Worm (Caenorhabditis elegans) whole organism, L1 larva: Measurements from ENCODE around the gene srh-206.

ENCODE experiments used
- F16B12.6 ChIP-seq: fragments of 150-350 bp; optimal IDR thresholded peaks from 2 replicates; lab custom pipeline; 2014; ENCODE audit warnings: missing biosample characterization, missing genetic modification characterization
- Y116A8C.19 ChIP-seq: sonication (generic microtip); optimal IDR thresholded peaks from 2 replicates; lab custom pipeline; 2016; ENCODE audit warnings: missing compliant biosample characterization, missing genetic modification characterization, borderline replicate concordance
- aha-1 ChIP-seq: fragments of 150-350 bp; optimal IDR thresholded peaks from 2 replicates; lab custom pipeline; 2014; ENCODE audit warnings: missing biosample characterization, missing genetic modification characterization
- alr-1 ChIP-seq: fragments of 200-800 bp; sonication (Bioruptor generic); optimal IDR thresholded peaks from 2 replicates; lab custom pipeline; 2018; ENCODE audit warnings: borderline replicate concordance, mild to moderate bottlenecking, missing genetic modification characterization, missing compliant biosample characterization
- ama-1 ChIP-seq: fragments of 150-350 bp; optimal IDR thresholded peaks from 2 replicates; lab custom pipeline; 2014
- blmp-1 ChIP-seq: fragments of 150-350 bp; optimal IDR thresholded peaks from 2 replicates; lab custom pipeline; 2014; ENCODE audit warnings: missing biosample characterization, missing genetic modification characterization
- ceh-82 ChIP-seq, 3 experiments: fragments of 150-350 bp in 1 of 3; sonication (generic microtip) in 2 of 3; optimal IDR thresholded peaks; 2 replicates each; lab custom pipeline; 2014 to 2017; ENCODE audit warnings: missing biosample characterization in 3 of 3, missing genetic modification characterization in 3 of 3
- ceh-88 ChIP-seq: fragments of 200-800 bp; sonication (Bioruptor generic); IDR thresholded peaks from 2 replicates; pipeline ENCODE4 v1.3.6; 2022; ENCODE audit warnings: missing genetic modification characterization, missing compliant biosample characterization
- ces-1 ChIP-seq: fragments of 150-350 bp; optimal IDR thresholded peaks from 2 replicates; lab custom pipeline; 2014; ENCODE audit warnings: missing biosample characterization, missing genetic modification reagents, missing genetic modification characterization
- fkh-8 ChIP-seq: sonication (generic microtip); optimal IDR thresholded peaks from 2 replicates; lab custom pipeline; 2016; ENCODE audit warnings: mild to moderate bottlenecking, missing genetic modification characterization, missing compliant biosample characterization
- fos-1 ChIP-seq: fragments of 150-350 bp; optimal IDR thresholded peaks from 2 replicates; lab custom pipeline; 2014; ENCODE audit warnings: missing biosample characterization, missing genetic modification characterization
- grh-1 ChIP-seq: fragments of 200-800 bp; sonication (Bioruptor generic); IDR thresholded peaks from 2 replicates; pipeline ENCODE4 v1.3.6; 2022; ENCODE audit warnings: missing genetic modification reagents, missing genetic modification characterization, missing compliant biosample characterization
- hlh-17 ChIP-seq: fragments of 200-800 bp; sonication (Bioruptor generic); optimal IDR thresholded peaks from 2 replicates; lab custom pipeline; 2018; ENCODE audit warnings: missing genetic modification characterization, mild to moderate bottlenecking, missing compliant biosample characterization, moderate library complexity, borderline replicate concordance
- hlh-4 ChIP-seq: sonication (generic microtip); optimal IDR thresholded peaks from 2 replicates; lab custom pipeline; 2016; ENCODE audit warnings: mild to moderate bottlenecking, missing genetic modification characterization, missing compliant biosample characterization
- hpl-2 ChIP-seq: fragments of 150-350 bp; optimal IDR thresholded peaks from 2 replicates; lab custom pipeline; 2014; ENCODE audit warnings: missing biosample characterization, missing genetic modification reagents, missing genetic modification characterization
- jun-1 ChIP-seq: fragments of 150-350 bp; optimal IDR thresholded peaks from 2 replicates; lab custom pipeline; 2014; ENCODE audit warnings: missing biosample characterization, missing genetic modification reagents, missing genetic modification characterization
- lin-13 ChIP-seq: fragments of 150-350 bp; optimal IDR thresholded peaks from 2 replicates; lab custom pipeline; 2014; ENCODE audit warnings: missing biosample characterization, missing genetic modification reagents, missing genetic modification characterization
- lin-14 ChIP-seq: fragments of 200-800 bp; sonication (Bioruptor generic); optimal IDR thresholded peaks from 2 replicates; lab custom pipeline; 2018; ENCODE audit warnings: mild to moderate bottlenecking, missing genetic modification characterization, moderate library complexity, missing compliant biosample characterization
- lin-35 ChIP-seq, 2 experiments: fragments of 150-350 bp; optimal IDR thresholded peaks; 2 replicates each; lab custom pipeline; 2014; ENCODE audit warnings: missing biosample characterization in 2 of 2, missing genetic modification characterization in 2 of 2, missing genetic modification reagents in 2 of 2
- mab-9 ChIP-seq: fragments of 200-800 bp; sonication (Bioruptor generic); IDR thresholded peaks from 2 replicates; pipeline ENCODE4 v1.3.6; 2022; ENCODE audit warnings: missing genetic modification reagents, missing genetic modification characterization, missing compliant biosample characterization
- mef-2 ChIP-seq: fragments of 150-350 bp; optimal IDR thresholded peaks from 2 replicates; lab custom pipeline; 2014; ENCODE audit warnings: missing biosample characterization, missing genetic modification characterization
- mep-1 ChIP-seq: fragments of 150-350 bp; optimal IDR thresholded peaks from 2 replicates; lab custom pipeline; 2014; ENCODE audit warnings: missing biosample characterization, missing genetic modification characterization
- nhr-19 ChIP-seq: fragments of 200-800 bp; sonication (Bioruptor generic); conservative IDR thresholded peaks from 2 replicates; pipeline ENCODE4 v1.3.6; 2022; ENCODE audit warnings: missing genetic modification characterization, missing compliant biosample characterization
- nhr-20 ChIP-seq: sonication (generic microtip); optimal IDR thresholded peaks from 2 replicates; lab custom pipeline; 2016; ENCODE audit warnings: mild to moderate bottlenecking, missing genetic modification characterization, missing compliant biosample characterization
- nhr-237 ChIP-seq: fragments of 150-350 bp; optimal IDR thresholded peaks from 2 replicates; lab custom pipeline; 2014; ENCODE audit warnings: missing biosample characterization, missing genetic modification characterization
- nhr-28 ChIP-seq: fragments of 150-350 bp; optimal IDR thresholded peaks from 2 replicates; lab custom pipeline; 2014; ENCODE audit warnings: missing biosample characterization, missing genetic modification characterization
- nhr-47 ChIP-seq: sonication (generic microtip); optimal IDR thresholded peaks from 2 replicates; lab custom pipeline; 2016; ENCODE audit warnings: mild to moderate bottlenecking, missing genetic modification characterization, moderate library complexity, missing compliant biosample characterization
- nhr-77 ChIP-seq: fragments of 150-350 bp; optimal IDR thresholded peaks from 2 replicates; lab custom pipeline; 2014; ENCODE audit warnings: missing biosample characterization, missing genetic modification characterization
- nhr-84 ChIP-seq: sonication (generic microtip); optimal IDR thresholded peaks from 2 replicates; lab custom pipeline; 2017; ENCODE audit warnings: missing biosample characterization, missing genetic modification characterization
- nhr-90 ChIP-seq: sonication (generic microtip); optimal IDR thresholded peaks from 2 replicates; lab custom pipeline; 2016; ENCODE audit warnings: mild to moderate bottlenecking, missing genetic modification characterization, missing compliant biosample characterization; ENCODE audit not compliant: poor library complexity
- skn-1 ChIP-seq: fragments of 150-350 bp; optimal IDR thresholded peaks from 2 replicates; lab custom pipeline; 2014; ENCODE audit warnings: missing biosample characterization, missing genetic modification characterization
- snpc-4 ChIP-seq: fragments of 150-350 bp; optimal IDR thresholded peaks from 2 replicates; lab custom pipeline; 2014; ENCODE audit warnings: missing biosample characterization, missing genetic modification characterization
- sptf-1 ChIP-seq: fragments of 150-350 bp; optimal IDR thresholded peaks from 2 replicates; lab custom pipeline; 2014; ENCODE audit warnings: missing biosample characterization, missing genetic modification characterization
- swsn-7 ChIP-seq: sonication (generic microtip); optimal IDR thresholded peaks from 2 replicates; lab custom pipeline; 2016; ENCODE audit warnings: missing genetic modification characterization, missing compliant biosample characterization
- unc-30 ChIP-seq: sonication (generic microtip); optimal IDR thresholded peaks from 2 replicates; lab custom pipeline; 2017; ENCODE audit warnings: missing biosample characterization, missing genetic modification characterization
- unc-62 ChIP-seq: fragments of 150-350 bp; optimal IDR thresholded peaks from 2 replicates; lab custom pipeline; 2014; ENCODE audit warnings: missing biosample characterization, missing genetic modification reagents, missing genetic modification characterization
- xbp-1 ChIP-seq: sonication (generic microtip); optimal IDR thresholded peaks from 2 replicates; lab custom pipeline; 2016; ENCODE audit warnings: missing genetic modification characterization, missing compliant biosample characterization
- ztf-11 ChIP-seq, 2 experiments: sonication (generic microtip); optimal IDR thresholded peaks; 2 replicates each; lab custom pipeline; 2016 to 2017; ENCODE audit warnings: missing genetic modification characterization in 2 of 2, missing biosample characterization in 1 of 2, missing compliant biosample characterization in 1 of 2
- ztf-4 ChIP-seq: fragments of 150-350 bp; optimal IDR thresholded peaks from 2 replicates; lab custom pipeline; 2014; ENCODE audit warnings: missing biosample characterization, missing genetic modification characterization

srh-206 gene

ce11 chrV:16954766-16955165 is at the start of gene srh-206:
Gene srh-206, minus strand, starts transcription at chrV:16954866.
- TF ChIP-seq alr-1 (tag; lab: Kevin White, UChicago): no peak
- TF ChIP-seq nhr-77 (tag; lab: Kevin White, UChicago): no peak
- no peak for TF ChIP-seq ztf-11 (tag; optimal IDR thresholded peaks at IDR 0.05; lab: Kevin White, UChicago)
- TF ChIP-seq mep-1 (tag; lab: Kevin White, UChicago): no peak
- TF ChIP-seq nhr-28: no peak
- no peak for TF ChIP-seq unc-30

ce11 chrV:17001167-17001566 is 46.5 kb upstream of the srh-206 start, which contains the start of gene sri-9:
Gene sri-9, plus strand, starts transcription at chrV:17001467.
- TF ChIP-seq unc-62 (GFP tag; lab: Kevin White, UChicago) (no peak), mab-9 (GFP tag; lab: Robert Waterston, UW) (no peak), F16B12.6 (tag; lab: Kevin White, UChicago) (no peak), ceh-88 (GFP tag; lab: Robert Waterston, UW) (no peak), swsn-7 (tag; lab: Kevin White, UChicago) (no peak), lin-14 (GFP tag; lab: Kevin White, UChicago) (no peak), snpc-4 (tag; lab: Kevin White, UChicago) (no peak), ztf-4 (no peak), hlh-4 (no peak), hlh-17 (GFP tag; lab: Kevin White, UChicago) (no peak), aha-1 (tag; lab: Kevin White, UChicago) (no peak)

- TF ChIP-seq jun-1 (tag; lab: Kevin White, UChicago) (no peak), sptf-1 (tag; lab: Kevin White, UChicago) (no peak), grh-1 (GFP tag; lab: Robert Waterston, UW) (no peak), alr-1 (tag; lab: Kevin White, UChicago) (no peak), ceh-82 (tag; optimal IDR thresholded peaks at IDR 0.05; lab: Kevin White, UChicago) (no peak), hlh-4 (no peak), blmp-1 (tag; lab: Kevin White, UChicago) (no peak), xbp-1 (tag; lab: Kevin White, UChicago) (no peak), Y116A8C.19 (tag; lab: Kevin White, UChicago) (no peak), ces-1 (GFP tag; lab: Kevin White, UChicago) (no peak), nhr-47 (tag; lab: Kevin White, UChicago) (no peak), ama-1 (no peak)
- TF ChIP-seq, all 84 proteins: peak for 0
These were observed 46.0 kb upstream of the srh-206 start for ce11 chrV:17000635-17001034.

DNA sequence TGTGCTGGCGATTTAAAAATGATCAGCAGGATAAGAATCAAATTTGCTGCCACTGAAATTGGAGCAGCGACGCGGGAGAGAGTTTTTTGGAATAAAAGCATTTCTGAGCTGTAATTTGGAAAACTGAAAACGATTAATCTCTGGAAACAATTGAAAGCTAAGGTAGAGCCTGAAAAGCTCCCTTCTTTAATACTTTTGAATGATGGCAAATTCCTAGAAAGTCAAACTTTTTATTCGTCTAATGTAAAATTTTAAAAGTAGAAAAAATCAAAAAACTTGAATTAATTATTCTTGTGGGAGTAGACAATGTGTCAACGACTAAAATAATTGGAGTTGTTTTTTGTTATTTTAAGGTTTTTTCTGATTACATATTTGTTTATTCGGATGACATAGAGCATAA is 45.5 kb upstream of the srh-206 start, which contains the start of gene str-217:
str-217 (minus strand) TSS at position 101 of the 400 bp plus-strand sequence.
- TF ChIP-seq nhr-47 (tag; lab: Kevin White, UChicago) (no peak), grh-1 (GFP tag; lab: Robert Waterston, UW) (no peak), blmp-1 (tag; lab: Kevin White, UChicago) (no peak), nhr-90 (tag; lab: Kevin White, UChicago) (no peak), skn-1 (tag; lab: Kevin White, UChicago) (no peak), mef-2 (tag; lab: Kevin White, UChicago) (no peak), fkh-8 (no peak), nhr-237 (tag; lab: Kevin White, UChicago) (no peak), sptf-1 (tag; lab: Kevin White, UChicago) (no peak), nhr-84 (tag; lab: Kevin White, UChicago) (no peak)

- TF ChIP-seq lin-35 (GFP tag; optimal IDR thresholded peaks at IDR 0.05; lab: Kevin White, UChicago) (no peak), nhr-20 (no peak), unc-62 (GFP tag; lab: Kevin White, UChicago) (no peak), mep-1 (tag; lab: Kevin White, UChicago) (no peak), alr-1 (tag; lab: Kevin White, UChicago) (no peak), swsn-7 (tag; lab: Kevin White, UChicago) (no peak), lin-13 (GFP tag; lab: Kevin White, UChicago) (no peak), hlh-17 (GFP tag; lab: Kevin White, UChicago) (no peak), fos-1 (tag; lab: Kevin White, UChicago) (no peak), hpl-2 (GFP tag; lab: Kevin White, UChicago) (no peak), mef-2 (tag; lab: Kevin White, UChicago) (no peak), nhr-77 (tag; lab: Kevin White, UChicago) (no peak), ztf-11 (tag; optimal IDR thresholded peaks at IDR 0.05; lab: Kevin White, UChicago) (no peak), nhr-19 (GFP tag; lab: Robert Waterston, UW) (no peak)
- TF ChIP-seq, all 84 proteins: peak for 0
These were observed 37.7 kb upstream of the srh-206 start for ce11 chrV:16992383-16992782.
